Worm (Caenorhabditis elegans) whole organism, young adult: ENCODE results near the gene flp-11.

ENCODE experiments used
- B0019.2 ChIP-seq: fragments of 200-800 bp; sonication (Bioruptor generic); conservative IDR thresholded peaks from 2 replicates; pipeline ENCODE4 v1.3.6; 2022; ENCODE audit warnings: missing genetic modification reagents, missing genetic modification characterization, missing compliant biosample characterization
- B0261.1 ChIP-seq: sonication (generic microtip); optimal IDR thresholded peaks from 2 replicates; lab custom pipeline; 2016; ENCODE audit warnings: mild to moderate bottlenecking, missing genetic modification characterization, moderate library complexity, missing compliant biosample characterization
- B0336.3 ChIP-seq: fragments of 200-800 bp; sonication (Bioruptor generic); IDR thresholded peaks from 2 replicates; pipeline ENCODE4 v1.3.6; 2022; ENCODE audit warnings: missing genetic modification characterization, missing compliant biosample characterization
- F10E7.11 ChIP-seq: sonication (generic microtip); optimal IDR thresholded peaks from 2 replicates; lab custom pipeline; 2017; ENCODE audit warnings: mild to moderate bottlenecking, missing genetic modification characterization, moderate library complexity, missing compliant biosample characterization
- aptf-3 ChIP-seq: fragments of 200-800 bp; sonication (Bioruptor generic); IDR thresholded peaks from 2 replicates; pipeline ENCODE4 v1.3.6; 2022; ENCODE audit warnings: missing genetic modification characterization, missing compliant biosample characterization
- atf-7 ChIP-seq: sonication (generic microtip); optimal IDR thresholded peaks from 2 replicates; lab custom pipeline; 2017; ENCODE audit warnings: mild to moderate bottlenecking, missing genetic modification characterization, missing compliant biosample characterization
- cebp-1 ChIP-seq, 2 experiments: fragments of 200-800 bp in 1 of 2; sonication (Bioruptor generic) in 1 of 2; sonication (generic microtip) in 1 of 2; IDR thresholded peaks in 1 of 2; optimal IDR thresholded peaks in 1 of 2; 2 replicates each; pipeline versions ENCODE4 v1.3.6 to Lab custom; 2017 to 2022; ENCODE audit warnings: missing compliant biosample characterization in 2 of 2, missing genetic modification characterization in 2 of 2, mild to moderate bottlenecking in 1 of 2, missing genetic modification reagents in 1 of 2, moderate library complexity in 1 of 2
- ceh-40 ChIP-seq: fragments of 200-800 bp; sonication (Bioruptor generic); IDR thresholded peaks from 2 replicates; pipeline ENCODE4 v1.3.6; 2022; ENCODE audit warnings: missing genetic modification characterization, missing compliant biosample characterization
- chd-7 ChIP-seq: sonication (generic microtip); optimal IDR thresholded peaks from 2 replicates; lab custom pipeline; 2016; ENCODE audit warnings: mild to moderate bottlenecking, missing genetic modification characterization, moderate library complexity, missing compliant biosample characterization
- die-1 ChIP-seq: sonication (generic microtip); optimal IDR thresholded peaks from 2 replicates; lab custom pipeline; 2016; ENCODE audit warnings: missing genotype, mild to moderate bottlenecking, missing genetic modification characterization, missing compliant biosample characterization
- ekl-4 ChIP-seq: fragments of 200-800 bp; sonication (Bioruptor generic); IDR thresholded peaks from 2 replicates; pipeline ENCODE4 v1.3.6; 2022; ENCODE audit warnings: missing genetic modification reagents, missing genetic modification characterization, missing compliant biosample characterization
- fkh-3 ChIP-seq: sonication (generic microtip); optimal IDR thresholded peaks from 2 replicates; lab custom pipeline; 2016; ENCODE audit warnings: mild to moderate bottlenecking, missing genetic modification characterization, missing compliant biosample characterization
- him-1 ChIP-seq: sonication (generic microtip); optimal IDR thresholded peaks from 2 replicates; lab custom pipeline; 2016; ENCODE audit warnings: missing genotype, missing genetic modification reagents, missing genetic modification characterization, missing compliant biosample characterization
- lag-1 ChIP-seq: fragments of 200-800 bp; sonication (Bioruptor generic); IDR thresholded peaks from 2 replicates; pipeline ENCODE4 v1.3.6; 2022; ENCODE audit warnings: missing genetic modification reagents, missing genetic modification characterization, missing compliant biosample characterization
- lin-35 ChIP-seq, 3 experiments: fragments of 150-350 bp in 2 of 3; sonication (generic microtip) in 1 of 3; optimal IDR thresholded peaks; 2 replicates each; lab custom pipeline; 2014 to 2018; ENCODE audit warnings: missing biosample characterization in 3 of 3, missing genetic modification characterization in 3 of 3, missing genetic modification reagents in 3 of 3
- lsy-27 ChIP-seq: sonication (generic microtip); optimal IDR thresholded peaks from 2 replicates; lab custom pipeline; 2017; ENCODE audit warnings: missing genetic modification characterization, mild to moderate bottlenecking, missing compliant biosample characterization, antibody characterized with exemption, missing genotype, borderline replicate concordance; ENCODE audit not compliant: insufficient read depth
- madf-3 ChIP-seq: fragments of 200-800 bp; sonication (Bioruptor generic); IDR thresholded peaks from 2 replicates; pipeline ENCODE4 v1.3.6; 2022; ENCODE audit warnings: missing genetic modification reagents, missing genetic modification characterization, missing compliant biosample characterization
- madf-6 ChIP-seq: fragments of 200-800 bp; sonication (Bioruptor generic); IDR thresholded peaks from 2 replicates; pipeline ENCODE4 v1.3.6; 2022; ENCODE audit warnings: missing genetic modification reagents, missing genetic modification characterization, missing compliant biosample characterization
- madf-8 ChIP-seq: fragments of 200-800 bp; sonication (Bioruptor generic); conservative IDR thresholded peaks from 2 replicates; pipeline ENCODE4 v1.3.6; 2022; ENCODE audit warnings: missing genetic modification reagents, missing genetic modification characterization, missing compliant biosample characterization
- mel-28 ChIP-seq: sonication (generic microtip); optimal IDR thresholded peaks from 2 replicates; lab custom pipeline; 2016; ENCODE audit warnings: borderline replicate concordance, mild to moderate bottlenecking, missing genetic modification characterization, missing compliant biosample characterization
- nfya-1 ChIP-seq: sonication (generic microtip); optimal IDR thresholded peaks from 2 replicates; lab custom pipeline; 2017; ENCODE audit warnings: antibody characterized with exemption, missing compliant biosample characterization, missing genetic modification characterization, borderline replicate concordance; ENCODE audit not compliant: insufficient read depth
- nhr-120 ChIP-seq: fragments of 200-800 bp; sonication (Bioruptor generic); IDR thresholded peaks from 2 replicates; pipeline ENCODE4 v1.3.6; 2022; ENCODE audit warnings: missing genetic modification characterization, missing compliant biosample characterization
- nhr-80 ChIP-seq: sonication (generic microtip); optimal IDR thresholded peaks from 2 replicates; lab custom pipeline; 2016; ENCODE audit warnings: missing genetic modification characterization, missing compliant biosample characterization
- rec-8 ChIP-seq, 2 experiments: sonication (generic microtip); optimal IDR thresholded peaks; 2 replicates each; lab custom pipeline; 2016; ENCODE audit warnings: mild to moderate bottlenecking in 2 of 2, missing genetic modification characterization in 2 of 2, missing genetic modification reagents in 2 of 2, missing genotype in 2 of 2, missing biosample characterization in 1 of 2, missing compliant biosample characterization in 1 of 2, moderate library complexity in 1 of 2
- repo-1 ChIP-seq: sonication (generic microtip); optimal IDR thresholded peaks from 2 replicates; lab custom pipeline; 2017; ENCODE audit warnings: mild to moderate bottlenecking, missing genetic modification characterization, missing compliant biosample characterization
- somi-1 ChIP-seq: fragments of 200-800 bp; sonication (Bioruptor generic); optimal IDR thresholded peaks from 2 replicates; lab custom pipeline; 2018; ENCODE audit warnings: mild to moderate bottlenecking, missing genetic modification characterization, missing compliant biosample characterization
- unc-130 ChIP-seq: sonication (generic microtip); optimal IDR thresholded peaks from 2 replicates; lab custom pipeline; 2016; ENCODE audit warnings: missing genetic modification reagents, missing genetic modification characterization, missing compliant biosample characterization
- unc-62 ChIP-seq: fragments of 150-350 bp; optimal IDR thresholded peaks from 2 replicates; lab custom pipeline; 2014; ENCODE audit warnings: missing biosample characterization, missing genetic modification reagents, missing genetic modification characterization
- ztf-22 ChIP-seq: fragments of 200-800 bp; sonication (Bioruptor generic); optimal IDR thresholded peaks from 2 replicates; lab custom pipeline; 2018; ENCODE audit warnings: mild to moderate bottlenecking, missing genetic modification characterization, moderate library complexity, missing compliant biosample characterization
- ztf-6 ChIP-seq: fragments of 200-800 bp; sonication (Bioruptor generic); IDR thresholded peaks from 2 replicates; pipeline ENCODE4 v1.3.6; 2022; ENCODE audit warnings: missing genetic modification reagents, missing genetic modification characterization, missing compliant biosample characterization

The flp-11 gene

DNA sequence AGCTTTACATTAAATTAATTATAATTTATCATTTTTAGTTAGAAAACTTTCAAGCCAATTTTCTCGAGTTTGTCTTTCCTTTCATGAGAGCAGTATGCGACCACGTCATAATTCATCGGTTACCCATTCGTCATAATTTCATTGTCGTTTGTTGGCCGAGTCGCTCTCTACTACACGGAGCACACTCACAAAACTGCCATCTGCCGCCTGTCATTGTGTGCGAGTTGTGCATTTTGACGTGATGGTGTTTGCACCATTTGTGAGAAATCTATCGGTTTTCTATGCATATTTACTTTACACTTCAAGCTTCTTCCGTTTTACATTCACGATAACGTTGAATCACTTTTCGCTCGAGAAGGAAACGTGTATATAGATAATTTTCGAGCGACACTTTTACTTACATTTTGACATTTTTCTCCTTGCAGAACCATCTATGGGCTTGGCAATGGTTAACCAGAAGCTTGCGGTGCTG is 28.9 kb upstream of the flp-11 start, which contains the start of gene dhhc-10 (continued):
- no peak for TF ChIP-seq ceh-40 (GFP tag; lab: Robert Waterston, UW)

DNA sequence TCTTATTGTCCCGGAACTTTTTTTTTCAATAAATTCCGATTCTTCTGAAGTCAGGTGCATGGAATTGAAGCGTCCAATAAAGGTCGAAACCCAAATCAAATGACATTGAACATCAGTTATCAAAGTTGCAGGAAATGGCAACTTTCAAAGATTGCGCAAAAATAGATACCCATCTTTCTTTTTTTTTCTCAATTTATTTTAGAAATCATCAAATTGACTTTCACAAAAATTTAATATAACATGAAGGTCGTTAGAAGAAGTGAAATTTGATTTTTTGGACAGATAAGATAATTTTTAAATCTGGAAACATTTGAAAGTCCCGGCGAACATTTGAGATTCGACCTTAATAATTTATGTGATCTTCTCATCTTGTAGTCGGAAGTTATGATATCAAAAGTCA is 27.7 kb upstream of the flp-11 start:
- no peak for TF ChIP-seq him-1 (tag; lab: Kevin White, UChicago)
- no peak for TF ChIP-seq lsy-27 (tag; lab: Kevin White, UChicago)
- no peak for TF ChIP-seq nfya-1 (tag; lab: Kevin White, UChicago)
- no peak for TF ChIP-seq madf-3
- no peak for TF ChIP-seq somi-1 (GFP tag; lab: Kevin White, UChicago)
- no peak for TF ChIP-seq B0019.2 (GFP tag; lab: Robert Waterston, UW)
- no peak for TF ChIP-seq ekl-4 (GFP tag; lab: Robert Waterston, UW)
- TF ChIP-seq fkh-3: no peak
- TF ChIP-seq chd-7 (tag; lab: Kevin White, UChicago): no peak
- TF ChIP-seq lag-1: no peak
- TF ChIP-seq madf-6 (GFP tag; lab: Robert Waterston, UW): no peak
- no peak for TF ChIP-seq nhr-120 (GFP tag; lab: Robert Waterston, UW)
- TF ChIP-seq die-1 (tag; lab: Kevin White, UChicago): no peak
- no peak for TF ChIP-seq nhr-80 (tag; lab: Kevin White, UChicago)
- no peak for TF ChIP-seq B0336.3 (GFP tag; lab: Robert Waterston, UW)
- no peak for TF ChIP-seq lin-35 (GFP tag; optimal IDR thresholded peaks at IDR 0.05; lab: Kevin White, UChicago)

DNA sequence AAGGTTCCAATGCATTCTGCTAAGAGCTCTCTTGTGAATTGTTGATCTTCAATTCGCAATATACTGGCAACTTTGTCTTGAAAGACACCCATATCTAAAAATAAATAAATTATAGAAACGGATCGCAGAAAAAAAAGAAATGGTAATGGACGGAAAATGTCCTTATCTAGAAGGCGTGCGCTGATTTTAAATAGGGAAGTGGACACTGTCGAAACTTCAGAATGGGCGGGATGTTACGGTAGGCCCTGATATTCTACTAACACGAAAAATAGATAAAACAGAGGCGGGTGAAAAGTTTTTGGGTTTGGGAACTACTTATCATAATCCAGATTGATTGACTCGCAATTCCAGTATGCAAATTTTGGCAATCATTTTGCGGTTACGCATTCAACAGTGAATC is 26.9 kb upstream of the flp-11 start, which contains the start of gene aqp-8:
aqp-8 (minus strand) TSS at position 101 of the 400 bp plus-strand sequence.
- TF ChIP-seq B0261.1: no peak
- no peak for TF ChIP-seq ztf-6 (GFP tag; lab: Robert Waterston, UW)

DNA sequence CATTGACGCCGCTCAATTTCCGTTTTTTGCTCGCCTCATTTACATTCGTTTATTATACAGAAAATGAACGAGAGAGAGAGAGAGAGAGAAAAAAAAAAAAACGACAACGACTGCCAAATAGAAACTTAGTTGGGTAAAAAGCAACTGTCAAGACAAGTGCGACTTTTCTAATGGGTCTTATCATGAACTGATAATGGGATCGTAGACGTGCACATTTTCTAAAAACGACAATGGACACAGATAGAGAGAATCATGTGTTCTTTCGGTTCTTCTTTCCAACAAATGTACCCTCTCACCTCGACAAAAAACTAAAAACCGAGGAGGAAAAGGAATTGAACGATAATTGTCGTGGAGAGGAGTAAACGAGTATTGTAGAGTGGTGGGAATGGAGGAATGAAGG is 22.2 kb upstream of the flp-11 start:
- TF ChIP-seq ztf-22 (GFP tag; lab: Kevin White, UChicago) (peak; percentile 4), nhr-80 (tag; lab: Kevin White, UChicago) (peak; percentile 98), F10E7.11 (tag; lab: Kevin White, UChicago) (no peak), rec-8 (tag; optimal IDR thresholded peaks at IDR 0.05; lab: Kevin White, UChicago) (no peak), aptf-3 (GFP tag; lab: Robert Waterston, UW) (no peak), unc-62 (GFP tag; lab: Kevin White, UChicago) (peak; percentile 75), cebp-1 (GFP tag; IDR thresholded peaks at IDR 0.05; lab: Robert Waterston, UW) (no peak), cebp-1 (tag; optimal IDR thresholded peaks at IDR 0.05; lab: Kevin White, UChicago) (peak; percentile 37), unc-130 (GFP tag; lab: Kevin White, UChicago) (no peak), mel-28 (no peak), fkh-3 (no peak), repo-1 (tag; lab: Kevin White, UChicago) (no peak), madf-8 (GFP tag; lab: Robert Waterston, UW) (no peak), B0336.3 (GFP tag; lab: Robert Waterston, UW) (peak; percentile 14; the same call in 1 of the 2 replicates), atf-7 (tag; lab: Kevin White, UChicago) (peak; percentile 31), ztf-6 (GFP tag; lab: Robert Waterston, UW) (no peak)
